Worm (Caenorhabditis elegans) whole organism, mixed stage, embryonic: ENCODE data around the gene mam-6.

ENCODE experiments used
- blmp-1 ChIP-seq: fragments of 150-350 bp; optimal IDR thresholded peaks from 2 replicates; lab custom pipeline; 2014; ENCODE audit warnings: missing biosample characterization, missing genetic modification characterization
- ces-1 ChIP-seq: fragments of 150-350 bp; optimal IDR thresholded peaks from 2 replicates; lab custom pipeline; 2014; ENCODE audit warnings: missing biosample characterization, missing genetic modification reagents, missing genetic modification characterization
- elt-3 ChIP-seq: fragments of 150-350 bp; optimal IDR thresholded peaks from 2 replicates; lab custom pipeline; 2014; ENCODE audit warnings: missing biosample characterization, missing genetic modification characterization
- lsy-2 ChIP-seq: fragments of 150-350 bp; optimal IDR thresholded peaks from 2 replicates; lab custom pipeline; 2014; ENCODE audit warnings: missing biosample characterization, missing genetic modification characterization
- mep-1 ChIP-seq: fragments of 150-350 bp; optimal IDR thresholded peaks from 2 replicates; lab custom pipeline; 2017; ENCODE audit warnings: missing biosample characterization, missing genetic modification reagents, missing genetic modification characterization, inconsistent platforms
- nhr-12 ChIP-seq: fragments of 150-350 bp; optimal IDR thresholded peaks from 2 replicates; lab custom pipeline; 2014; ENCODE audit warnings: missing biosample characterization, missing genetic modification characterization
- pha-4 ChIP-seq: fragments of 150-350 bp; optimal IDR thresholded peaks from 2 replicates; lab custom pipeline; 2018; ENCODE audit warnings: missing biosample characterization, missing genetic modification reagents, missing genetic modification characterization
- snpc-4 ChIP-seq: fragments of 150-350 bp; optimal IDR thresholded peaks from 2 replicates; lab custom pipeline; 2014; ENCODE audit warnings: missing biosample characterization, missing genetic modification characterization
- ztf-11 ChIP-seq: fragments of 150-350 bp; optimal IDR thresholded peaks from 2 replicates; lab custom pipeline; 2014; ENCODE audit warnings: missing biosample characterization, missing genetic modification characterization

DNA sequence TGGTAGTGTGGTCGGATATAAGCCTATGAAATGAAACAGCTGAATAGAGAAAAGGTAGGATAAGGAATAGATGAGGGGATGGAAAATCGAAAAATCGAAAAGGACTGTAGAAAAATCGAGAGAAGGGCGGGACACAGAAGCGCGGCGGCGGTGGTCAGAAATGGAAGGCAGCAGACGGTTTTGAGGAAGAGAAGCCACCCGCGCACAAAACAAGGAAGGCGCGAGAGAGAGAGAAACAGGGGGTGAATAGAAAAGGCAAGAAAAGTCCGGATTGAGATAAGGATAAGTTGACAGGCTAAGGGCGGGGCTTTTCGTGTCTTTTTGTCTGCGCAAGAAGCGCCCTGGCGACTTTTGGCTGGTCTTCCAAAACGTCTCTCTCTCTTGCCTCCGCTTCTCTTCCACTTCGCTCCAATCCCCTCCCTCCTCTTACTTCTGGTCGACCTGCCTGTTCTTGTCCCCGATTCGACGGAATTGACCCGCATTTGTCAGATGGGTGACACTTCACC, 38.7 kb upstream of the mam-6 start, which contains the start of gene mlt-9:
- TF ChIP-seq lsy-2 (no peak), pha-4 (no peak), mep-1 (tag; lab: Kevin White, UChicago) (no peak), nhr-12 (tag; lab: Kevin White, UChicago) (no peak), blmp-1 (tag; lab: Kevin White, UChicago) (no peak), ztf-11 (tag; lab: Kevin White, UChicago) (no peak), elt-3 (no peak), ces-1 (GFP tag; lab: Kevin White, UChicago) (no peak), snpc-4 (no peak)
